Worm (Caenorhabditis elegans) whole organism, mixed stage, embryonic: Measurements from ENCODE around the gene C07E3.4.

Experiments
- bed-3 ChIP-seq: fragments of 200-800 bp; sonication (Bioruptor generic); optimal IDR thresholded peaks from 3 replicates; lab custom pipeline; 2018; ENCODE audit warnings: mild to moderate bottlenecking, missing genetic modification characterization, moderate library complexity, missing compliant biosample characterization
- ceh-39 ChIP-seq: fragments of 150-350 bp; optimal IDR thresholded peaks from 2 replicates; lab custom pipeline; 2014; ENCODE audit warnings: missing biosample characterization, missing genetic modification characterization
- ces-1 ChIP-seq: fragments of 150-350 bp; optimal IDR thresholded peaks from 2 replicates; lab custom pipeline; 2014; ENCODE audit warnings: missing biosample characterization, missing genetic modification reagents, missing genetic modification characterization
- lin-32 ChIP-seq: fragments of 200-800 bp; sonication (Bioruptor generic); optimal IDR thresholded peaks from 2 replicates; lab custom pipeline; 2018; ENCODE audit warnings: mild to moderate bottlenecking, missing genetic modification characterization, missing compliant biosample characterization
- nhr-2 ChIP-seq: fragments of 150-350 bp; optimal IDR thresholded peaks from 2 replicates; lab custom pipeline; 2014; ENCODE audit warnings: missing biosample characterization, missing genetic modification characterization
- nhr-237 ChIP-seq: fragments of 150-350 bp; optimal IDR thresholded peaks from 2 replicates; lab custom pipeline; 2014; ENCODE audit warnings: missing biosample characterization, missing genetic modification characterization
- nhr-28 ChIP-seq: fragments of 150-350 bp; optimal IDR thresholded peaks from 2 replicates; lab custom pipeline; 2014; ENCODE audit warnings: missing biosample characterization, missing genetic modification characterization
- snpc-4 ChIP-seq: fragments of 150-350 bp; optimal IDR thresholded peaks from 2 replicates; lab custom pipeline; 2014; ENCODE audit warnings: missing biosample characterization, missing genetic modification characterization
- unc-39 ChIP-seq: fragments of 150-350 bp; optimal IDR thresholded peaks from 2 replicates; lab custom pipeline; 2014; ENCODE audit warnings: missing biosample characterization, missing genetic modification characterization
- unc-62 ChIP-seq: fragments of 150-350 bp; optimal IDR thresholded peaks from 2 replicates; lab custom pipeline; 2014; ENCODE audit warnings: missing biosample characterization, missing genetic modification reagents, missing genetic modification characterization
- ztf-11 ChIP-seq: fragments of 150-350 bp; optimal IDR thresholded peaks from 2 replicates; lab custom pipeline; 2014; ENCODE audit warnings: missing biosample characterization, missing genetic modification characterization

DNA sequence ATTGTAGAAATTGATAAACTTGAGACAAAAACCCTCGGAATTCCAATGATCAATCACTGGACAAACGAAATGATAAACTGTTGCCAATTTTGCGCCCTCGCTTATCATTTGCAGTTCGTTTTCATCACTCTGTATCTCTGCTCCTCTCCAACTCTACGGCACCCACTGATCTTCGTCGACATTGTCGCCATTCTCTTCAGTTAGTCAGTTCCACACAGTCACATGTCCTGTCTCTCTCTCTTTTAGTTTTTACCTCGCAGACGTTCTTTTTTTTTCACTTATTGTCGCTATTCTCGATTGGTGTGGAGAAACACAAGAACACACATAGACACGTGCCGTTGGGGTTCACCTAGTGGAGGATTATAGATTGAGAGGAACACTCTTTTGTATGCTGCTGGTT lies 28.5 kb downstream of the C07E3.4 start:
- TF ChIP-seq unc-39 (tag; lab: Kevin White, UChicago) (no peak), nhr-28 (tag; lab: Kevin White, UChicago) (no peak), unc-62 (GFP tag; lab: Kevin White, UChicago) (no peak), ztf-11 (tag; lab: Kevin White, UChicago) (no peak), ces-1 (no peak), snpc-4 (tag; lab: Kevin White, UChicago) (no peak), lin-32 (GFP tag; lab: Kevin White, UChicago) (no peak), nhr-2 (tag; lab: Kevin White, UChicago) (no peak), nhr-237 (tag; lab: Kevin White, UChicago) (no peak), ceh-39 (tag; lab: Kevin White, UChicago) (no peak), bed-3 (GFP tag; lab: Kevin White, UChicago) (no peak)
